Fruit fly (Drosophila melanogaster): ENCODE measurements around the gene CG12985.

The CG12985 gene

DNA sequence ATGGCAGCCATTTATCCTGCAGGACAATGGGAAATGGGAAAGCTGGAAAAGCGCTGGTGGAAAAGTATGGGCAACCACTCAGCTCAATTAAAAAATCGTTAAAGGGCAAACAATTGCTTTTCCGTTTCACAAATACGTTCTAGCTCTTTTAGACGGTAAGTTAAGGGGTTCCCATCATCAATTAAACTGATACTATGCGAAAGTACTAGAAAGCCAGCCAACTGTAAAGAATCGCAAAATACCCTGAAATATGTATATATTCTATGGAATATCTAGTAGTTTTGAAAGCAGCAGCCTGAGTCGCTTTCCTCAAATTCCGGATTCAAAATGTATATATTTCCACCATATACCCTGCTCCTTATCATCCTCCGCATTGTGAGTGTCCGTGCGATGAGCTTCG is at the start of gene CG12985:
CG12985 (plus strand) TSS at position 301 of the 400 bp plus-strand sequence.
- no peak for TF ChIP-seq pfk (GFP tag; optimal IDR thresholded peaks at IDR 0.05)
- TF ChIP-seq CG8924 (tag; optimal IDR thresholded peaks at IDR 0.05) = no peak
- no peak for TF ChIP-seq Stat92E (GFP tag; optimal IDR thresholded peaks at IDR 0.05)
- TF ChIP-seq CrebB (tag; optimal IDR thresholded peaks at IDR 0.05) = no peak
- no peak for TF ChIP-seq dm (GFP tag; optimal IDR thresholded peaks at IDR 0.05)
- TF ChIP-seq CG17612 (GFP tag; IDR thresholded peaks at IDR 0.05) = no peak
- no peak for TF ChIP-seq Hmx (GFP tag; optimal IDR thresholded peaks at IDR 0.05)
- no peak for TF ChIP-seq pita (GFP tag; optimal IDR thresholded peaks at IDR 0.05)
- no peak for TF ChIP-seq Trl (optimal IDR thresholded peaks at IDR 0.05)
- no peak for TF ChIP-seq Trl (GFP tag; optimal IDR thresholded peaks at IDR 0.05)
- TF ChIP-seq repo (GFP tag; optimal IDR thresholded peaks at IDR 0.05) = no peak
- no peak for TF ChIP-seq Hr51 (GFP tag; optimal IDR thresholded peaks at IDR 0.05)
- TF ChIP-seq Dref (GFP tag; IDR thresholded peaks at IDR 0.05) = no peak
- no peak for TF ChIP-seq odd (GFP tag; optimal IDR thresholded peaks at IDR 0.05)
- TF ChIP-seq exex (tag; optimal IDR thresholded peaks at IDR 0.05) = no peak
- no peak for TF ChIP-seq ash1 (GFP tag; optimal IDR thresholded peaks at IDR 0.05)
- TF ChIP-seq Deaf1 (tag; optimal IDR thresholded peaks at IDR 0.05) = no peak
- TF ChIP-seq Blimp-1 (GFP tag; optimal IDR thresholded peaks at IDR 0.05) = no peak

- TF ChIP-seq unc-4 (GFP tag; IDR thresholded peaks at IDR 0.05; ENCODE audit: partially characterized antibody) (0 out of 2 replicates have a peak, but pooled peaks have one; percentile 20), chinmo (GFP tag; IDR thresholded peaks at IDR 0.05; ENCODE audit: partially characterized antibody) (peak; percentile 67; the same call in 1 of the 4 replicates), Trl (optimal IDR thresholded peaks at IDR 0.05) (peak; percentile 48 to 59), Trl (GFP tag; optimal IDR thresholded peaks at IDR 0.05) (no peak), CG8944 (GFP tag; optimal IDR thresholded peaks at IDR 0.05) (no peak), CG17912 (GFP tag; optimal IDR thresholded peaks at IDR 0.05) (no peak), CG1832 (GFP tag; optimal IDR thresholded peaks at IDR 0.05) (peak; percentile 14), vvl (GFP tag; IDR thresholded peaks at IDR 0.05) (peak; percentile 13; the same call in 1 of the 2 replicates), Doc2 (GFP tag; IDR thresholded peaks at IDR 0.05) (no peak), crol (GFP tag; IDR thresholded peaks at IDR 0.05) (peak; percentile 83), ac (GFP tag; optimal IDR thresholded peaks at IDR 0.05) (no peak), BtbVII (GFP tag; optimal IDR thresholded peaks at IDR 0.05) (no peak), slp2 (GFP tag; optimal IDR thresholded peaks at IDR 0.05) (no peak), kni (GFP tag; optimal IDR thresholded peaks at IDR 0.05) (peak; percentile 47), z (GFP tag; IDR thresholded peaks at IDR 0.05) (peak; percentile 95), Deaf1 (tag; optimal IDR thresholded peaks at IDR 0.05) (peak; percentile 9), CG12769 (tag; optimal IDR thresholded peaks at IDR 0.05) (peak; percentile 37), sd (tag; optimal IDR thresholded peaks at IDR 0.05) (peak; percentile 71), bbx (GFP tag; IDR thresholded peaks at IDR 0.05; ENCODE audit: partially characterized antibody) (0 out of 2 replicates have a peak, but pooled peaks have one; percentile 21)
These were observed 49.5 kb upstream of the CG12985 start for dm6 chrX:17833986-17834385.

DNA sequence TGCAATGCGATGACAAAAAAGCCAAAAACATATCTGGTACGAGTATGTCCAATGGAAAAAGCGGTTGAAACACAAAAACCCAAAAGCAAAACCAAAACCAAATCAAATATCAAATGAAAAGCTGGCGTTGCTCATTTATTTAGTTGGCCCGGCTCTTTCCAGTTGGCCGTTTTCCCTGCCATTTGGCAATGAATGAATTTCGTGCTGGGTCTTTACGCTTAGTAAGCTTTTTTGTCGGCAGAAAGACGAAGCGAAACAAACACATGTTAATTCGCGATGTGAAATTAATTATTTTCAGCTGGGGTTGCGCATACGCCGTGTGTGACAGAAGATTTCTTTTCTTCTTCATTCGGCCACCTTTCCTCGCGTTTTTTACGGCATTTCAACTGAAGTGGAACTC is 48.8 kb upstream of the CG12985 start:
- TF ChIP-seq CG2199 (GFP tag; IDR thresholded peaks at IDR 0.05) (0 out of 3 replicates have a peak, but pooled peaks have one; percentile 12), nerfin-1 (tag; optimal IDR thresholded peaks at IDR 0.05) (no peak)

Measured in whole organism, embryonic.